Worm (Caenorhabditis elegans) whole organism, young adult: ENCODE data around the gene set-2.
A peak's percentile ranks its signal among the peaks of the same experiment; 100 is the strongest.

Experiments
- C06A6.2 ChIP-seq: fragments of 200-800 bp; sonication (Bioruptor generic); conservative IDR thresholded peaks from 2 replicates; pipeline ENCODE4 v1.3.6; 2022; ENCODE audit warnings: missing genetic modification characterization, missing compliant biosample characterization
- C17E4.6 ChIP-seq: fragments of 200-800 bp; sonication (Bioruptor generic); IDR thresholded peaks from 2 replicates; pipeline ENCODE4 v1.3.6; 2022; ENCODE audit warnings: missing genetic modification reagents, missing genetic modification characterization, missing compliant biosample characterization
- F39B2.1 ChIP-seq: fragments of 200-800 bp; sonication (Bioruptor generic); IDR thresholded peaks from 2 replicates; pipeline ENCODE4 v1.3.6; 2022; ENCODE audit warnings: missing genetic modification reagents, missing genetic modification characterization, missing compliant biosample characterization
- F57A8.1 ChIP-seq: fragments of 200-800 bp; sonication (Bioruptor generic); optimal IDR thresholded peaks from 2 replicates; lab custom pipeline; 2018; ENCODE audit warnings: mild to moderate bottlenecking, missing genetic modification characterization, moderate library complexity, missing compliant biosample characterization
- Y53G8AR.9 ChIP-seq: fragments of 200-800 bp; sonication (Bioruptor generic); conservative IDR thresholded peaks from 2 replicates; pipeline ENCODE4 v1.3.6; 2022; ENCODE audit warnings: missing genetic modification reagents, missing genetic modification characterization, missing compliant biosample characterization
- Y56A3A.18 ChIP-seq: fragments of 200-800 bp; sonication (Bioruptor generic); IDR thresholded peaks from 2 replicates; pipeline ENCODE4 v1.3.6; 2022; ENCODE audit warnings: missing genetic modification reagents, missing genetic modification characterization, missing compliant biosample characterization
- ZK185.1 ChIP-seq: sonication (generic microtip); optimal IDR thresholded peaks from 2 replicates; lab custom pipeline; 2016; ENCODE audit warnings: mild to moderate bottlenecking, missing genetic modification characterization, missing compliant biosample characterization; ENCODE audit not compliant: poor library complexity, severe bottlenecking
- aptf-2 ChIP-seq: fragments of 200-800 bp; sonication (Bioruptor generic); conservative IDR thresholded peaks from 2 replicates; pipeline ENCODE4 v1.3.6; 2022; ENCODE audit warnings: missing genetic modification reagents, missing genetic modification characterization, missing compliant biosample characterization
- aptf-3 ChIP-seq: fragments of 200-800 bp; sonication (Bioruptor generic); IDR thresholded peaks from 2 replicates; pipeline ENCODE4 v1.3.6; 2022; ENCODE audit warnings: missing genetic modification characterization, missing compliant biosample characterization
- atf-7 ChIP-seq: sonication (generic microtip); optimal IDR thresholded peaks from 2 replicates; lab custom pipeline; 2017; ENCODE audit warnings: mild to moderate bottlenecking, missing genetic modification characterization, missing compliant biosample characterization
- ceh-40 ChIP-seq: fragments of 200-800 bp; sonication (Bioruptor generic); IDR thresholded peaks from 2 replicates; pipeline ENCODE4 v1.3.6; 2022; ENCODE audit warnings: missing genetic modification characterization, missing compliant biosample characterization
- ceh-79 ChIP-seq: sonication (generic microtip); optimal IDR thresholded peaks from 2 replicates; lab custom pipeline; 2017; ENCODE audit warnings: mild to moderate bottlenecking, missing genetic modification characterization, missing compliant biosample characterization
- chd-7 ChIP-seq: sonication (generic microtip); optimal IDR thresholded peaks from 2 replicates; lab custom pipeline; 2016; ENCODE audit warnings: mild to moderate bottlenecking, missing genetic modification characterization, moderate library complexity, missing compliant biosample characterization
- dpl-1 ChIP-seq: fragments of 150-350 bp; optimal IDR thresholded peaks from 2 replicates; lab custom pipeline; 2014; ENCODE audit warnings: missing biosample characterization, missing genetic modification reagents, missing genetic modification characterization
- efl-1 ChIP-seq: fragments of 150-350 bp; optimal IDR thresholded peaks from 2 replicates; lab custom pipeline; 2014; ENCODE audit warnings: missing biosample characterization, missing genetic modification reagents, missing genetic modification characterization
- egrh-3 ChIP-seq: fragments of 200-800 bp; sonication (Bioruptor generic); IDR thresholded peaks from 2 replicates; pipeline ENCODE4 v1.3.6; 2022; ENCODE audit warnings: missing genetic modification reagents, missing genetic modification characterization, missing compliant biosample characterization
- ekl-4 ChIP-seq: fragments of 200-800 bp; sonication (Bioruptor generic); IDR thresholded peaks from 2 replicates; pipeline ENCODE4 v1.3.6; 2022; ENCODE audit warnings: missing genetic modification reagents, missing genetic modification characterization, missing compliant biosample characterization
- hsf-1 ChIP-seq: fragments of 200-800 bp; sonication (Bioruptor generic); IDR thresholded peaks from 2 replicates; pipeline ENCODE4 v1.3.6; 2022; ENCODE audit warnings: missing genetic modification reagents, missing genetic modification characterization, missing compliant biosample characterization
- lag-1 ChIP-seq: fragments of 200-800 bp; sonication (Bioruptor generic); IDR thresholded peaks from 2 replicates; pipeline ENCODE4 v1.3.6; 2022; ENCODE audit warnings: missing genetic modification reagents, missing genetic modification characterization, missing compliant biosample characterization
- lin-26 ChIP-seq: fragments of 200-800 bp; sonication (Bioruptor generic); IDR thresholded peaks from 2 replicates; pipeline ENCODE4 v1.3.6; 2022; ENCODE audit warnings: missing genetic modification reagents, missing genetic modification characterization, missing compliant biosample characterization
- madf-6 ChIP-seq: fragments of 200-800 bp; sonication (Bioruptor generic); IDR thresholded peaks from 2 replicates; pipeline ENCODE4 v1.3.6; 2022; ENCODE audit warnings: missing genetic modification reagents, missing genetic modification characterization, missing compliant biosample characterization
- nhr-179 ChIP-seq: sonication (generic microtip); optimal IDR thresholded peaks from 2 replicates; lab custom pipeline; 2016; ENCODE audit warnings: mild to moderate bottlenecking, missing genetic modification characterization, missing compliant biosample characterization
- nhr-27 ChIP-seq: fragments of 200-800 bp; sonication (Bioruptor generic); optimal IDR thresholded peaks from 2 replicates; lab custom pipeline; 2018; ENCODE audit warnings: mild to moderate bottlenecking, missing genetic modification characterization, moderate library complexity, missing compliant biosample characterization
- nhr-90 ChIP-seq: sonication (generic microtip); optimal IDR thresholded peaks from 2 replicates; lab custom pipeline; 2016; ENCODE audit warnings: missing genotype, mild to moderate bottlenecking, missing genetic modification characterization, missing compliant biosample characterization
- pbrm-1 ChIP-seq: fragments of 200-800 bp; sonication (Bioruptor generic); IDR thresholded peaks from 2 replicates; pipeline ENCODE4 v1.3.6; 2022; ENCODE audit warnings: missing genetic modification reagents, missing genetic modification characterization, missing compliant biosample characterization
- pha-4 ChIP-seq: fragments of 150-350 bp; sonication (generic microtip); optimal IDR thresholded peaks from 2 replicates; lab custom pipeline; 2014; ENCODE audit warnings: missing biosample characterization, missing genetic modification reagents, missing genetic modification characterization
- rec-8 ChIP-seq, 2 experiments: sonication (generic microtip); optimal IDR thresholded peaks; 2 replicates each; lab custom pipeline; 2016; ENCODE audit warnings: mild to moderate bottlenecking in 2 of 2, missing genetic modification characterization in 2 of 2, missing genetic modification reagents in 2 of 2, missing genotype in 2 of 2, missing biosample characterization in 1 of 2, missing compliant biosample characterization in 1 of 2, moderate library complexity in 1 of 2
- repo-1 ChIP-seq: sonication (generic microtip); optimal IDR thresholded peaks from 2 replicates; lab custom pipeline; 2017; ENCODE audit warnings: mild to moderate bottlenecking, missing genetic modification characterization, missing compliant biosample characterization
- snpc-1.1 ChIP-seq: sonication (generic microtip); optimal IDR thresholded peaks from 2 replicates; lab custom pipeline; 2017; ENCODE audit warnings: missing genetic modification characterization, mild to moderate bottlenecking, missing compliant biosample characterization, antibody characterized with exemption, moderate library complexity, missing genotype, missing genetic modification reagents; ENCODE audit not compliant: insufficient read depth
- snpc-1.3 ChIP-seq: sonication (generic microtip); optimal IDR thresholded peaks from 2 replicates; lab custom pipeline; 2017; ENCODE audit warnings: missing genetic modification characterization, mild to moderate bottlenecking, missing compliant biosample characterization, antibody characterized with exemption, moderate library complexity, missing genotype, missing genetic modification reagents; ENCODE audit not compliant: insufficient read depth
- snpc-3.4 ChIP-seq: sonication (generic microtip); optimal IDR thresholded peaks from 2 replicates; lab custom pipeline; 2017; ENCODE audit warnings: missing genetic modification characterization, mild to moderate bottlenecking, missing compliant biosample characterization, antibody characterized with exemption, moderate library complexity, missing genotype, missing genetic modification reagents
- snpc-4 ChIP-seq, 5 experiments: fragments of 150-350 bp in 1 of 5; sonication (generic microtip) in 4 of 5; optimal IDR thresholded peaks; 2 replicates each; lab custom pipeline; 2014 to 2018; ENCODE audit warnings: missing genetic modification characterization in 5 of 5, missing biosample characterization in 3 of 5, antibody characterized with exemption in 2 of 5, mild to moderate bottlenecking in 2 of 5, missing compliant biosample characterization in 2 of 5, missing genotype in 2 of 5, moderate library complexity in 2 of 5, missing genetic modification reagents in 1 of 5
- tlf-1 ChIP-seq: fragments of 200-800 bp; sonication (Bioruptor generic); optimal IDR thresholded peaks from 2 replicates; lab custom pipeline; 2018; ENCODE audit warnings: mild to moderate bottlenecking, missing genetic modification characterization, missing compliant biosample characterization
- unc-130 ChIP-seq: sonication (generic microtip); optimal IDR thresholded peaks from 2 replicates; lab custom pipeline; 2016; ENCODE audit warnings: missing genetic modification reagents, missing genetic modification characterization, missing compliant biosample characterization
- unc-62 ChIP-seq: fragments of 150-350 bp; optimal IDR thresholded peaks from 2 replicates; lab custom pipeline; 2014; ENCODE audit warnings: missing biosample characterization, missing genetic modification reagents, missing genetic modification characterization
- zfh-2 ChIP-seq: fragments of 200-800 bp; sonication (Bioruptor generic); conservative IDR thresholded peaks from 2 replicates; pipeline ENCODE4 v1.3.6; 2022; ENCODE audit warnings: missing genetic modification reagents, missing genetic modification characterization, missing compliant biosample characterization
- ztf-6 ChIP-seq: fragments of 200-800 bp; sonication (Bioruptor generic); IDR thresholded peaks from 2 replicates; pipeline ENCODE4 v1.3.6; 2022; ENCODE audit warnings: missing genetic modification reagents, missing genetic modification characterization, missing compliant biosample characterization

Gene set-2

DNA sequence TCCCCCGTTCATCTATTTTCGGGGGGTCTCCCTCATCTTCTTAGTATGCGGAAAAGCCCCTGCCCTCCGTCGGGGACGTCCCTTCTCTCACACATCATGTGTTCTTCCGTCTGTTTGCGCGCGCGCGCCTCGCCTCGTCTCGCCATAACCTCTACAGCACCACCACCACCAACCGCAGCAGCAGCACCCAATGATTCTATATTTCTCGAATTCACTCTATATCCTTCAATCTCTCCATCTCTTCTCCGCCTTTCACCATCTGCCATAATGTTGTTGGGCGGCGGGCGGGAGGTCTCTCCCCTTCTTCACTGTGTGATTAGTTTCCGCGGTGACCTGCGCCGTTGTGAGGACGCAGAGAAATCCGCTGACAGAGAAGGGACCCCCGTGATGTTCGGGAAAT lies 17.3 kb upstream of the set-2 start (continued):
- TF ChIP-seq lin-26 (GFP tag; lab: Robert Waterston, UW) (peak; percentile 48; the same call in 1 of the 2 replicates), F57A8.1 (no peak), snpc-3.4 (tag; lab: Kevin White, UChicago) (no peak), ZK185.1 (no peak), chd-7 (tag; lab: Kevin White, UChicago) (peak; percentile 56), madf-6 (GFP tag; lab: Robert Waterston, UW) (peak; percentile 45), zfh-2 (GFP tag; lab: Robert Waterston, UW) (peak; percentile 87), pbrm-1 (GFP tag; lab: Robert Waterston, UW) (0 out of 2 replicates have a peak, but pooled peaks have one; percentile 35), ceh-40 (GFP tag; lab: Robert Waterston, UW) (no peak), nhr-90 (tag; lab: Kevin White, UChicago) (no peak), egrh-3 (GFP tag; lab: Robert Waterston, UW) (peak; percentile 71)

DNA sequence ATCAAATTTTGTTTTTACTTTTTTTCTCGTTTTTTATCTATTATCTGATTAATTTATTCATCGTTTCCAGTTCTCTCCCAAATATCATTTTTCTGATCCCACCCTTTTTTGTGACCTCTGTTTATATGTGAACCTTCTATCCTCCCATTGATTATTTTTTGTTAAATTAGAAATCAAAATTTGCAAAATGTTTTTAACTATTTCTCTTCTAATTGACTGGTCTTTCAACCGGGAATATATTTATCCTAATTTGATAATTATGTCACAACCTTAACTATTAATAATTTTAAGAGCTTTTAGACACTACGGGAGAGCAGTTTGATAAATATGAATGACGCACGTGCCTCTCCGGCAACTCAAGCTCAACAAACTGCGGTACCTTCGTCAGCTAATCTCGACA lies 14.2 kb upstream of the set-2 start, which contains the start of gene ntl-9:
TSS of gene ntl-9 (plus strand) at position 301 of the 400 bp plus-strand sequence.
- TF ChIP-seq F39B2.1 = no peak
- TF ChIP-seq snpc-1.3 (tag; lab: Kevin White, UChicago) = no peak
- TF ChIP-seq Y56A3A.18 (GFP tag; lab: Robert Waterston, UW) = no peak
- no peak for TF ChIP-seq snpc-4 (GFP tag; optimal IDR thresholded peaks at IDR 0.05; lab: Kevin White, UChicago)
- no peak for TF ChIP-seq snpc-4 (tag; optimal IDR thresholded peaks at IDR 0.05; lab: Kevin White, UChicago)
- TF ChIP-seq tlf-1 (GFP tag; lab: Kevin White, UChicago) = no peak
- no peak for TF ChIP-seq nhr-179 (tag; lab: Kevin White, UChicago)
- no peak for TF ChIP-seq nhr-27 (tag; lab: Kevin White, UChicago)
- no peak for TF ChIP-seq unc-62 (GFP tag; lab: Kevin White, UChicago)
- no peak for TF ChIP-seq pbrm-1 (GFP tag; lab: Robert Waterston, UW)
- no peak for TF ChIP-seq hsf-1
- no peak for TF ChIP-seq aptf-2 (GFP tag; lab: Robert Waterston, UW)
- TF ChIP-seq snpc-3.4 (tag; lab: Kevin White, UChicago) = no peak
- no peak for TF ChIP-seq rec-8 (tag; optimal IDR thresholded peaks at IDR 0.05; lab: Kevin White, UChicago)
- no peak for TF ChIP-seq F57A8.1
- no peak for TF ChIP-seq madf-6 (GFP tag; lab: Robert Waterston, UW)
- no peak for TF ChIP-seq efl-1 (GFP tag; lab: Kevin White, UChicago)
- no peak for TF ChIP-seq ceh-79 (tag; lab: Kevin White, UChicago)
- TF ChIP-seq lag-1 = no peak
- TF ChIP-seq ekl-4 = no peak
- no peak for TF ChIP-seq dpl-1

DNA sequence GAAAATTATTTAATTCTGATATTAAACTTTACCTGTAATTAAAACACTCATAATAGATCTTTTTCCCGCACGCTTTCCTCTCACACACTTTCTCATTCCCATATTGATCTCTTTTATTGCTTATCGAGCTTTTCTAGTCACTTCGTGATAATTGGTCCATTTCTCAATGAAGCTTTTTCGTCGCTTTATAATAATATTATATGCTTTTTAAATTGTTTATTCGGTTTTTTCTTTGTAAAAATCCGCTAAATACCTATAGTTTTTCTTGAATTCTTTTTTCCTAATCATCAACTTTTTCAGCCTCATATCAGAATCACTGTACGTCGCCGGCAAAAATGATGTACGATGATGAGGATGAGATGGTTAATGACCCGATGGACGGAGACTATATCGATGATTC lies 9.3 kb upstream of the set-2 start, which contains the start of gene rpb-2:
TSS of gene rpb-2 (plus strand) at position 301 of the 400 bp plus-strand sequence.
- TF ChIP-seq ekl-4 (no peak), aptf-3 (GFP tag; lab: Robert Waterston, UW) (no peak), C06A6.2 (no peak), Y53G8AR.9 (0 out of 2 replicates have a peak, but pooled peaks have one; percentile 17)

DNA sequence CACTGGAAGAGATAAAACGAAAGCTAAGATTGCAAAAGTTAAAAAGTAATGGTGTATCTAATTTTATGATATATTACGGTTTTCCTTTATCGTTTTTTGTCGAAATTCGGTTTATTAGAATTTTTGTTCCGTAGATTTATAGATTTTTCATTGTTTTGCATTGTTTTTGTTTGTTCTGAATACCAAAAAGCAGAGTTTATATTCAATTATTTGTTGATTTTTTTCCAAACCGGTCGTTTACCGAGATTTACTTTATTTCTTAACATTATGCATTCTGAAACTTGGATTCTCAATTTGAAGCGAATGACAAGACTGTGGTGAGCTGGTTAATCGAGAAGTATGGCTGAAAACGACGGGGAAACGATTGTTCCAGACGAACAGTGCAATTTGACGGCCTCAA lies 7.0 kb upstream of the set-2 start, which contains the start of gene fsn-1:
TSS of gene fsn-1 (plus strand) at position 301 of the 400 bp plus-strand sequence.
- 0 out of 2 replicates have a peak, but pooled peaks have one; percentile 21 for TF ChIP-seq Y53G8AR.9
- no peak for TF ChIP-seq pha-4 (tag; lab: Kevin White, UChicago)
- no peak for TF ChIP-seq atf-7
- TF ChIP-seq lin-26 (GFP tag; lab: Robert Waterston, UW) = no peak
- no peak for TF ChIP-seq rec-8 (tag; optimal IDR thresholded peaks at IDR 0.05; lab: Kevin White, UChicago)
- no peak for TF ChIP-seq snpc-1.1 (tag; lab: Kevin White, UChicago)
- no peak for TF ChIP-seq snpc-3.4 (tag; lab: Kevin White, UChicago)
- TF ChIP-seq ztf-6 (GFP tag; lab: Robert Waterston, UW) = no peak
- no peak for TF ChIP-seq C17E4.6 (GFP tag; lab: Robert Waterston, UW)
- TF ChIP-seq madf-6 (GFP tag; lab: Robert Waterston, UW) = 0 out of 2 replicates have a peak, but pooled peaks have one; percentile 37
- TF ChIP-seq unc-130 (GFP tag; lab: Kevin White, UChicago) = no peak
- TF ChIP-seq repo-1 = no peak
